Fruit fly (Drosophila melanogaster): ENCODE measurements around the gene shop.

DNA sequence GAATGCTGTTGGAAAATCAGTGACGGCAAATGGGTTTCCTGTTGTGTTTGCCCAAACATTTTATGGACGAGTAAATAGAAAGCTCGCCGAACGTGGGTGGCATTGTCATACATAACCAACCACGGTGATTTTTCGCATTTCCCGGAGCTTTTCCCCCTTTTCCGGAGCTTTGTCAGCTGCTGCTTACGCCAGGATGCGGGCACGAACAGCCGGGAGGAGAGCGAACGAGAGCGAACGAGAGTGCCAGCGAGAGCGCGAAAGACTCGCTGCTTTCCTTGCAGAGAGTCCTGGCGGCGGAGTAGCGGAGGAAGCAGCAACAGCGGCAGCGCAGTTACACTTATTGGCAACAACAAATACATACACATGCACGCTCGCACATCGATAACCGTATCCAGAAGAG, 42.0 kb downstream of the shop start, which contains the start of gene CG7058:
- TF ChIP-seq ovo (GFP tag; optimal IDR thresholded peaks at IDR 0.05) (no peak), CG14711 (tag; optimal IDR thresholded peaks at IDR 0.05) (no peak), CG7101 (tag; optimal IDR thresholded peaks at IDR 0.05) (no peak), CG11617 (GFP tag; optimal IDR thresholded peaks at IDR 0.05) (no peak), tj (GFP tag; optimal IDR thresholded peaks at IDR 0.05) (no peak), CG5204 (GFP tag; optimal IDR thresholded peaks at IDR 0.05) (no peak), Crg-1 (GFP tag; optimal IDR thresholded peaks at IDR 0.05) (no peak), Clk (GFP tag; optimal IDR thresholded peaks at IDR 0.05) (no peak), pad (GFP tag; optimal IDR thresholded peaks at IDR 0.05) (no peak), cnc (optimal IDR thresholded peaks at IDR 0.05) (no peak), Hr96 (GFP tag; optimal IDR thresholded peaks at IDR 0.05) (no peak), toe (GFP tag; optimal IDR thresholded peaks at IDR 0.05) (no peak), Mnt (GFP tag; optimal IDR thresholded peaks at IDR 0.05) (no peak), kay (GFP tag; ENCODE audit: borderline replicate concordance) (no peak)
